Worm (Caenorhabditis elegans) whole organism, L4/young adult: ENCODE measurements around the gene srbc-29.

Source experiments
- dao-5 ChIP-seq: sonication (generic microtip); optimal IDR thresholded peaks from 2 replicates; lab custom pipeline; 2016; ENCODE audit warnings: missing genotype, missing genetic modification characterization, moderate library complexity, missing compliant biosample characterization
- him-1 ChIP-seq: sonication (generic microtip); optimal IDR thresholded peaks from 2 replicates; lab custom pipeline; 2016; ENCODE audit warnings: missing genotype, missing genetic modification reagents, missing genetic modification characterization, missing compliant biosample characterization

DNA sequence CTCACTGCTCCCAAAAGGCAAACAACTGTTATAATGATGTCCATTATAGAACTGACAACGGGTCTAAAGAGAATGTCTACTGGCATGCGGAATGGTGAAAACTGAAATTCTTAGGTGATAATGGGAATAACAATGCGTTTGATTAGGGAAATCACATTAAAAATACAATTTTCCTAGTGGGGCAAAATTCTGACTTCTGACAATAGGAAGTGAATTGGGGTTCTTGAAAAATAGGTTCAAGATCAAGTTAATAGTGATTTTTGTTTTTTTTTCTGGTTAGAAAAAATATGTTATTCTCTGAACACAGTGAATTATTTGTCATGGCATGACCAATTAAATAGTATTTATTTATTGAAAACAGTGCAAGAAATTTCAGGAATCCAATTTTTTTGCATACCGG is 16.2 kb upstream of the srbc-29 start, which contains the start of gene srbc-32:
- TF ChIP-seq him-1 (tag; lab: Kevin White, UChicago) (no peak), dao-5 (tag; lab: Kevin White, UChicago) (no peak)
